Fruit fly (Drosophila melanogaster) whole organism, wandering third instar larva: ENCODE results near the gene Cdc50.
A peak's percentile ranks its signal among the peaks of the same experiment; 100 is the strongest.

ENCODE experiments used
- Abd-B ChIP-seq: fragments of >200 bp; optimal IDR thresholded peaks from 2 replicates; lab custom pipeline; 2017; ENCODE audit warnings: missing biosample characterization, missing genetic modification characterization
- CG32264 ChIP-seq: fragments of 200-800 bp; sonication (Bioruptor generic); optimal IDR thresholded peaks from 2 replicates; lab custom pipeline; 2016; ENCODE audit warnings: missing biosample characterization, missing genetic modification characterization
- CG9705 ChIP-seq: fragments of 200-800 bp; sonication (Bioruptor generic); optimal IDR thresholded peaks from 2 replicates; lab custom pipeline; 2018; ENCODE audit warnings: missing biosample characterization, mild to moderate bottlenecking, missing genetic modification characterization
- CrebA ChIP-seq: fragments of 200-800 bp; sonication (Bioruptor generic); optimal IDR thresholded peaks from 2 replicates; lab custom pipeline; 2016; ENCODE audit warnings: missing biosample characterization, mild to moderate bottlenecking, missing genetic modification characterization, borderline replicate concordance
- Dfd ChIP-seq: fragments of >200 bp; optimal IDR thresholded peaks from 2 replicates; lab custom pipeline; 2017; ENCODE audit warnings: missing biosample characterization, missing genetic modification characterization
- Dif ChIP-seq: fragments of 200-275, 200-300 bp; sonication (Bioruptor generic); optimal IDR thresholded peaks from 2 replicates; lab custom pipeline; 2018; ENCODE audit warnings: missing biosample characterization, missing genetic modification characterization; ENCODE audit not compliant: partially characterized antibody
- GATAd ChIP-seq: sonication (Bioruptor generic); optimal IDR thresholded peaks from 2 replicates; lab custom pipeline; 2016; ENCODE audit warnings: missing biosample characterization, missing genetic modification characterization
- HLH106 ChIP-seq: fragments of 200-800 bp; optimal IDR thresholded peaks from 3 replicates; lab custom pipeline; 2019; ENCODE audit warnings: missing biosample characterization, mild to moderate bottlenecking, missing genetic modification characterization, moderate library complexity
- Hnf4 ChIP-seq: fragments of 200-800 bp; sonication (Bioruptor generic); optimal IDR thresholded peaks from 2 replicates; lab custom pipeline; 2016; ENCODE audit warnings: missing biosample characterization, mild to moderate bottlenecking, missing genetic modification characterization
- Hr78 ChIP-seq: fragments of >200 bp; optimal IDR thresholded peaks from 2 replicates; lab custom pipeline; 2017; ENCODE audit warnings: missing biosample characterization, missing genetic modification characterization
- Hr83 ChIP-seq: fragments of 200-300 bp; sonication (Bioruptor generic); optimal IDR thresholded peaks from 2 replicates; lab custom pipeline; 2016; ENCODE audit warnings: missing biosample characterization, mild to moderate bottlenecking, missing genetic modification characterization, moderate library complexity; ENCODE audit not compliant: poor library complexity, severe bottlenecking
- Jra ChIP-seq: sonication (Bioruptor generic); optimal IDR thresholded peaks from 2 replicates; lab custom pipeline; 2016; ENCODE audit warnings: missing biosample characterization, missing genetic modification characterization
- Mio ChIP-seq: sonication (Bioruptor generic); optimal IDR thresholded peaks from 2 replicates; lab custom pipeline; 2016; ENCODE audit warnings: missing biosample characterization, missing genetic modification characterization
- Myc ChIP-seq: fragments of >200 bp; optimal IDR thresholded peaks from 2 replicates; lab custom pipeline; 2017
- N ChIP-seq: fragments of >200 bp; optimal IDR thresholded peaks from 2 replicates; lab custom pipeline; 2018; ENCODE audit warnings: missing biosample characterization, missing external identifiers, missing genetic modification characterization
- OdsH ChIP-seq: fragments of 200-800 bp; sonication (Bioruptor generic); optimal IDR thresholded peaks from 2 replicates; lab custom pipeline; 2016; ENCODE audit warnings: missing biosample characterization, mild to moderate bottlenecking, missing genetic modification characterization
- Rel ChIP-seq, 2 experiments: fragments of 200-800 bp; sonication (Bioruptor generic) in 1 of 2; optimal IDR thresholded peaks; 2 replicates in 1 of 2; 3 replicates in 1 of 2; lab custom pipeline; 2016 to 2019; ENCODE audit warnings: mild to moderate bottlenecking in 2 of 2, missing biosample characterization in 2 of 2, missing genetic modification characterization in 2 of 2, moderate library complexity in 1 of 2
- Sp1 ChIP-seq: fragments of 200-800 bp; sonication (Bioruptor generic); optimal IDR thresholded peaks from 3 replicates; lab custom pipeline; 2019; ENCODE audit warnings: missing biosample characterization, mild to moderate bottlenecking, missing genetic modification characterization, moderate library complexity
- br ChIP-seq: fragments of 200-800 bp; sonication (Bioruptor generic); optimal IDR thresholded peaks from 2 replicates; lab custom pipeline; 2016; ENCODE audit warnings: missing biosample characterization, missing genetic modification characterization
- brk ChIP-seq: fragments of 200-800 bp; sonication (Bioruptor generic); optimal IDR thresholded peaks from 2 replicates; lab custom pipeline; 2016; ENCODE audit warnings: missing biosample characterization, mild to moderate bottlenecking, missing genetic modification characterization
- dl ChIP-seq, 2 experiments: fragments of 175-275, 200-275 bp in 1 of 2; fragments of 200-275 bp in 1 of 2; sonication (Bioruptor generic); optimal IDR thresholded peaks; lab custom pipeline; 2018; ENCODE audit warnings: mild to moderate bottlenecking in 2 of 2, missing biosample characterization in 2 of 2, missing genetic modification characterization in 2 of 2, moderate library complexity in 2 of 2; ENCODE audit not compliant: partially characterized antibody in 2 of 2, insufficient read depth in 1 of 2
- dsf ChIP-seq: sonication (Bioruptor generic); optimal IDR thresholded peaks from 2 replicates; lab custom pipeline; 2016; ENCODE audit warnings: missing biosample characterization, missing genetic modification characterization, borderline replicate concordance
- ey ChIP-seq: fragments of 200-800 bp; sonication (Bioruptor generic); optimal IDR thresholded peaks from 2 replicates; lab custom pipeline; 2016; ENCODE audit warnings: missing biosample characterization, missing genetic modification characterization
- foxo ChIP-seq, 2 experiments: fragments of 200-800 bp; sonication (Bioruptor generic); optimal IDR thresholded peaks; 2 replicates in 1 of 2; 3 replicates in 1 of 2; lab custom pipeline; 2016 to 2017; ENCODE audit warnings: missing biosample characterization in 2 of 2, missing genetic modification characterization in 2 of 2
- fru ChIP-seq: fragments of 200-800 bp; sonication (Bioruptor generic); optimal IDR thresholded peaks from 3 replicates; lab custom pipeline; 2016; ENCODE audit warnings: missing biosample characterization, mild to moderate bottlenecking, missing genetic modification characterization
- h ChIP-seq: fragments of 200-800 bp; sonication (Bioruptor generic); optimal IDR thresholded peaks from 3 replicates; lab custom pipeline; 2016; ENCODE audit warnings: missing biosample characterization, mild to moderate bottlenecking, missing genetic modification characterization
- jim ChIP-seq: fragments of 175-275, 200-325 bp; sonication (Bioruptor generic); optimal IDR thresholded peaks from 2 replicates; lab custom pipeline; 2016; ENCODE audit warnings: missing biosample characterization, mild to moderate bottlenecking, missing genetic modification characterization
- lola ChIP-seq: fragments of >200 bp; optimal IDR thresholded peaks from 2 replicates; lab custom pipeline; 2017; ENCODE audit warnings: missing biosample characterization, missing genetic modification characterization
- psq ChIP-seq: fragments of 200-800 bp; sonication (Bioruptor generic); optimal IDR thresholded peaks from 3 replicates; lab custom pipeline; 2017; ENCODE audit warnings: missing biosample characterization, mild to moderate bottlenecking, missing genetic modification characterization, moderate library complexity
- rgr ChIP-seq: fragments of 200-800 bp; sonication (Bioruptor generic); optimal IDR thresholded peaks from 3 replicates; lab custom pipeline; 2016; ENCODE audit warnings: missing biosample characterization, mild to moderate bottlenecking, missing genetic modification characterization
- sage ChIP-seq: fragments of 200-800 bp; sonication (Bioruptor generic); optimal IDR thresholded peaks from 2 replicates; lab custom pipeline; 2016; ENCODE audit warnings: missing biosample characterization, mild to moderate bottlenecking, missing genetic modification characterization
- sv ChIP-seq: fragments of 200-800 bp; sonication (Bioruptor generic); optimal IDR thresholded peaks from 3 replicates; lab custom pipeline; 2016; ENCODE audit warnings: missing biosample characterization, missing genetic modification characterization
- tai ChIP-seq: sonication (Bioruptor generic); optimal IDR thresholded peaks from 2 replicates; lab custom pipeline; 2016; ENCODE audit warnings: missing biosample characterization, missing genetic modification characterization
- usp ChIP-seq: fragments of >200 bp; optimal IDR thresholded peaks from 2 replicates; lab custom pipeline; 2017; ENCODE audit warnings: missing biosample characterization, missing genetic modification characterization

The Cdc50 gene

dm6 chrX:16448252-16449191 lies 7.4 kb upstream of the Cdc50 start, which contains the start of the genes CG34015 and eIF4H1:
Gene CG34015 (minus strand): TSS chrX:16448302.
Gene eIF4H1 (plus strand): TSS chrX:16448665.
- TF ChIP-seq HLH106 (tag; lab: Kevin White, UChicago) (no peak), Jra (GFP tag; lab: Kevin White, UChicago) (peak; percentile 20), CrebA (GFP tag; lab: Kevin White, UChicago) (no peak), dl (GFP tag; optimal IDR thresholded peaks at IDR 0.05; lab: Kevin White, UChicago; ENCODE audit: insufficient read depth in 1 of 2, partially characterized antibody in 2 of 2) (no peak), OdsH (GFP tag; lab: Kevin White, UChicago) (peak; percentile 4), Hr83 (GFP tag; lab: Kevin White, UChicago) (peak; percentile 8), dsf (GFP tag; lab: Kevin White, UChicago) (no peak), usp (GFP tag; lab: Kevin White, UChicago) (no peak), Mio (no peak), Dfd (GFP tag; lab: Kevin White, UChicago) (no peak), Myc (lab: Kevin White, UChicago) (peak; percentile 35), Hnf4 (GFP tag; lab: Kevin White, UChicago) (no peak), Abd-B (GFP tag; lab: Kevin White, UChicago) (peak; percentile 48), br (GFP tag; lab: Kevin White, UChicago) (no peak), Sp1 (GFP tag; lab: Kevin White, UChicago) (peak; percentile 77), fru (GFP tag; lab: Kevin White, UChicago) (peak; percentile 58), brk (no peak), jim (GFP tag; lab: Kevin White, UChicago) (peak; percentile 58), lola (GFP tag; lab: Kevin White, UChicago) (no peak), sv (GFP tag; lab: Kevin White, UChicago) (no peak), GATAd (GFP tag; lab: Kevin White, UChicago) (no peak), foxo (GFP tag; optimal IDR thresholded peaks at IDR 0.05; lab: Kevin White, UChicago) (no peak), CG9705 (GFP tag; lab: Kevin White, UChicago) (no peak), ey (no peak), N (GFP tag; lab: Kevin White, UChicago) (peak; percentile 92), rgr (GFP tag; lab: Kevin White, UChicago) (peak; percentile 32), tai (GFP tag; lab: Kevin White, UChicago) (no peak), CG32264 (GFP tag; lab: Kevin White, UChicago) (no peak), Hr78 (GFP tag; lab: Kevin White, UChicago) (peak; percentile 18), h (peak; percentile 19), Rel (GFP tag; optimal IDR thresholded peaks at IDR 0.05; lab: Kevin White, UChicago) (peak; percentile 39), Rel (tag; optimal IDR thresholded peaks at IDR 0.05; lab: Kevin White, UChicago) (no peak), Dif (GFP tag; lab: Kevin White, UChicago) (peak; percentile 6), psq (peak; percentile 1)
- TF ChIP-seq, all 38 proteins: peak for 15

dm6 chrX:16446769-16447168 lies 5.7 kb upstream of the Cdc50 start, which contains the start of gene eIF2alpha:
Gene eIF2alpha (minus strand): TSS chrX:16446993.
- no peak for TF ChIP-seq Abd-B (GFP tag; lab: Kevin White, UChicago)
- no peak for TF ChIP-seq CG9705 (GFP tag; lab: Kevin White, UChicago)
- TF ChIP-seq rgr (GFP tag; lab: Kevin White, UChicago): peak; percentile 23
- TF ChIP-seq Hr83 (GFP tag; lab: Kevin White, UChicago): no peak
- no peak for TF ChIP-seq Dfd (GFP tag; lab: Kevin White, UChicago)
- TF ChIP-seq Rel (GFP tag; optimal IDR thresholded peaks at IDR 0.05; lab: Kevin White, UChicago): no peak
- TF ChIP-seq Rel (tag; optimal IDR thresholded peaks at IDR 0.05; lab: Kevin White, UChicago): peak; percentile 59
- TF ChIP-seq usp (GFP tag; lab: Kevin White, UChicago): no peak
- TF ChIP-seq br (GFP tag; lab: Kevin White, UChicago): no peak
- TF ChIP-seq brk: no peak
- TF ChIP-seq sage: no peak
- no peak for TF ChIP-seq Jra (GFP tag; lab: Kevin White, UChicago)
- TF ChIP-seq Hnf4 (GFP tag; lab: Kevin White, UChicago): no peak
- TF ChIP-seq HLH106 (tag; lab: Kevin White, UChicago): no peak
